Fruit fly (Drosophila melanogaster): ENCODE measurements around the gene Trx2.

Trx2 gene

DNA sequence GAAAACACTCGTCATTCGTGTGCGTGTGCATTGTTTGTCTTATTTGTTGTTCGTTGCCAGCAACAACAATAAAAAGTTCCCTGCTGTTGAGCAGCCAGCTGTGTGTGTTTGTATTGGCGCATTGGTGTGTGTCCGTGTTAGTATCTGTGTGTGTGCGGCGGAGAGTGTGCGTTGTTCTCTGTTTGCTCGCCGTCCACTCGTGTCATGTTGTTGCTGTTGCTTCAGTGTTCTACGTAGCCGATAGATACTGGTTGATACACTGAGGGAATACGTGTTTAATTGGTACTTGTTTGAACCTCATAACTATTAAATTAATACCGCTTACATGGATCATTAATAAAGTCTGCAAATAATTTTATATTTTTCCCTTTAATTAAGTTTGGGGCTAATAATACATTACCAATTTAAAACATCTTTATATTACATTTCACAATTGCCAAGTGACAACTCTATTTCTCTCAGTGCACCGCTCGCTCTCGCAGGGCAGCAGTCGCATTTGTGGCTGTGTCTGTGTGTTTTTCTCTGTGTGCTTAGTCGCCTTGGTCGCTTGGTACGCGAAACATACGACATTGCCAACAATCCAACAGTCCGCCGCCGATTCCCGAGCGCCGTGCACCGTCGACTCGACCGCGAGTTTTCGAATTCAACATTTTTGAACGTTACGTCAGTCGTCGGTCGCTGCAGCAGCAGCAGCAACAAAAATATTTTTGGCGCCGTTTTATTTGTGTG is 44.4 kb upstream of the Trx2 start, which contains the start of gene brwl (continued):
- TF ChIP-seq sna (GFP tag; IDR thresholded peaks at IDR 0.05; ENCODE audit: partially characterized antibody) = no peak
- peak; percentile 94 for TF ChIP-seq GATAe (GFP tag; conservative IDR thresholded peaks at IDR 0.05)
- TF ChIP-seq Stat92E (GFP tag; optimal IDR thresholded peaks at IDR 0.05) = peak in 1 of 3 experiments; percentile 97
- peak; percentile 100 for TF ChIP-seq CG2678 (tag; optimal IDR thresholded peaks at IDR 0.05)
- peak; percentile 92 for TF ChIP-seq ftz-f1 (GFP tag; optimal IDR thresholded peaks at IDR 0.05)
- peak; percentile 24 for TF ChIP-seq gfzf (GFP tag; optimal IDR thresholded peaks at IDR 0.05)
- TF ChIP-seq MTF-1 (GFP tag; optimal IDR thresholded peaks at IDR 0.05; ENCODE audit: borderline replicate concordance) = peak; percentile 90
- TF ChIP-seq dmrt11E (tag; optimal IDR thresholded peaks at IDR 0.05) = peak; percentile 99
- peak; percentile 97 for TF ChIP-seq CG13123 (GFP tag; optimal IDR thresholded peaks at IDR 0.05)
- TF ChIP-seq her (GFP tag; optimal IDR thresholded peaks at IDR 0.05) = peak; percentile 93
- peak; percentile 98 for TF ChIP-seq B-H2 (GFP tag; optimal IDR thresholded peaks at IDR 0.05)
- peak; percentile 98 for TF ChIP-seq CG13624 (GFP tag; optimal IDR thresholded peaks at IDR 0.05)
- peak; percentile 97 for TF ChIP-seq CG11723 (GFP tag; optimal IDR thresholded peaks at IDR 0.05)
- TF ChIP-seq maf-S (GFP tag; optimal IDR thresholded peaks at IDR 0.05) = peak; percentile 98
- TF ChIP-seq CG12659 (GFP tag; optimal IDR thresholded peaks at IDR 0.05) = peak; percentile 99
- TF ChIP-seq CG13424 (tag; optimal IDR thresholded peaks at IDR 0.05) = peak; percentile 99
- peak; percentile 98 for TF ChIP-seq CG14710 (tag; optimal IDR thresholded peaks at IDR 0.05)
- no peak for TF ChIP-seq CG14860 (GFP tag; IDR thresholded peaks at IDR 0.05; ENCODE audit: partially characterized antibody)
- peak; percentile 72 for TF ChIP-seq stwl (tag; optimal IDR thresholded peaks at IDR 0.05)
- peak; percentile 97 for TF ChIP-seq CHES-1-like (GFP tag; optimal IDR thresholded peaks at IDR 0.05)
- peak; percentile 97 for TF ChIP-seq Mad (GFP tag; optimal IDR thresholded peaks at IDR 0.05)
- TF ChIP-seq slp2 (GFP tag; optimal IDR thresholded peaks at IDR 0.05) = peak; percentile 98
- TF ChIP-seq Neu2 (GFP tag; optimal IDR thresholded peaks at IDR 0.05; ENCODE audit: borderline replicate concordance) = peak; percentile 93
- peak; percentile 98 for TF ChIP-seq CG3065 (GFP tag; optimal IDR thresholded peaks at IDR 0.05)
- TF ChIP-seq Hr78 (GFP tag; optimal IDR thresholded peaks at IDR 0.05) = peak in 1 of 2 experiments; percentile 95
- no peak for TF ChIP-seq Doc3 (GFP tag; IDR thresholded peaks at IDR 0.05; ENCODE audit: partially characterized antibody)
- TF ChIP-seq Dbx (GFP tag; IDR thresholded peaks at IDR 0.05) = peak; percentile 98
- TF ChIP-seq CG17912 (GFP tag; optimal IDR thresholded peaks at IDR 0.05) = peak; percentile 83
- TF ChIP-seq CG9932 (GFP tag; IDR thresholded peaks at IDR 0.05) = peak; percentile 96
- peak; percentile 95 for TF ChIP-seq lbe (GFP tag; optimal IDR thresholded peaks at IDR 0.05)
- peak; percentile 99 for TF ChIP-seq Sox102F (GFP tag; optimal IDR thresholded peaks at IDR 0.05)
- TF ChIP-seq Vsx1 (GFP tag; optimal IDR thresholded peaks at IDR 0.05) = peak; percentile 98
- peak; percentile 64 to 84 for TF ChIP-seq Trl (optimal IDR thresholded peaks at IDR 0.05)
- TF ChIP-seq Trl (GFP tag; optimal IDR thresholded peaks at IDR 0.05) = peak; percentile 98
- peak; percentile 99 for TF ChIP-seq CG12942 (GFP tag; optimal IDR thresholded peaks at IDR 0.05)
- peak; percentile 98 for TF ChIP-seq CG6683 (GFP tag; optimal IDR thresholded peaks at IDR 0.05)
- TF ChIP-seq Hey (tag; optimal IDR thresholded peaks at IDR 0.05) = peak; percentile 90
- TF ChIP-seq BtbVII (GFP tag; optimal IDR thresholded peaks at IDR 0.05) = peak; percentile 98
- peak; percentile 98 for TF ChIP-seq CG4617 (GFP tag; optimal IDR thresholded peaks at IDR 0.05; ENCODE audit: borderline replicate concordance)
- TF ChIP-seq CG14965 (GFP tag; optimal IDR thresholded peaks at IDR 0.05; ENCODE audit: borderline replicate concordance) = peak; percentile 84
- TF ChIP-seq CG9437 (GFP tag; optimal IDR thresholded peaks at IDR 0.05) = peak; percentile 96
- TF ChIP-seq fd96Cb (tag; optimal IDR thresholded peaks at IDR 0.05) = peak; percentile 99
- peak; percentile 99 for TF ChIP-seq bcd (GFP tag; optimal IDR thresholded peaks at IDR 0.05)
- TF ChIP-seq CG2202 (tag; optimal IDR thresholded peaks at IDR 0.05) = peak; percentile 97
- TF ChIP-seq CG18011 (GFP tag; optimal IDR thresholded peaks at IDR 0.05) = peak; percentile 91
- peak; percentile 98 for TF ChIP-seq esg (GFP tag; conservative IDR thresholded peaks at IDR 0.05)
- TF ChIP-seq ac (GFP tag; optimal IDR thresholded peaks at IDR 0.05) = peak; percentile 97
- peak; percentile 93 for TF ChIP-seq CG8478 (optimal IDR thresholded peaks at IDR 0.05)
